Worm (Caenorhabditis elegans) whole organism, young adult: ENCODE measurements around the gene F53C3.11.
A peak's percentile ranks its signal among the peaks of the same experiment; 100 is the strongest.

Source experiments
- B0019.2 ChIP-seq: fragments of 200-800 bp; sonication (Bioruptor generic); conservative IDR thresholded peaks from 2 replicates; pipeline ENCODE4 v1.3.6; 2022; ENCODE audit warnings: missing genetic modification reagents, missing genetic modification characterization, missing compliant biosample characterization
- F23B12.7 ChIP-seq: sonication (generic microtip); optimal IDR thresholded peaks from 2 replicates; lab custom pipeline; 2017; ENCODE audit warnings: missing genetic modification characterization, mild to moderate bottlenecking, missing compliant biosample characterization, antibody characterized with exemption, moderate library complexity; ENCODE audit not compliant: insufficient read depth
- F37B4.10 ChIP-seq: fragments of 200-800 bp; sonication (Bioruptor generic); IDR thresholded peaks from 2 replicates; pipeline ENCODE4 v1.3.6; 2022; ENCODE audit warnings: missing genetic modification characterization, missing compliant biosample characterization
- F49E8.2 ChIP-seq: sonication (generic microtip); optimal IDR thresholded peaks from 3 replicates; lab custom pipeline; 2017; ENCODE audit warnings: missing genetic modification characterization, mild to moderate bottlenecking, missing compliant biosample characterization, antibody characterized with exemption, moderate library complexity; ENCODE audit not compliant: insufficient read depth
- Y95B8A.8 ChIP-seq: fragments of 200-800 bp; sonication (Bioruptor generic); IDR thresholded peaks from 2 replicates; pipeline ENCODE4 v1.3.6; 2022; ENCODE audit warnings: missing genetic modification reagents, missing genetic modification characterization, missing compliant biosample characterization
- attf-3 ChIP-seq: fragments of 200-800 bp; sonication (Bioruptor generic); conservative IDR thresholded peaks from 2 replicates; pipeline ENCODE4 v1.3.6; 2022; ENCODE audit warnings: missing genetic modification reagents, missing genetic modification characterization, missing compliant biosample characterization
- ccch-3 ChIP-seq: fragments of 200-800 bp; sonication (Bioruptor generic); optimal IDR thresholded peaks from 2 replicates; lab custom pipeline; 2018; ENCODE audit warnings: mild to moderate bottlenecking, missing genetic modification characterization, missing compliant biosample characterization
- cebp-1 ChIP-seq, 2 experiments: fragments of 200-800 bp in 1 of 2; sonication (Bioruptor generic) in 1 of 2; sonication (generic microtip) in 1 of 2; IDR thresholded peaks in 1 of 2; optimal IDR thresholded peaks in 1 of 2; 2 replicates each; pipeline versions ENCODE4 v1.3.6 to Lab custom; 2017 to 2022; ENCODE audit warnings: missing compliant biosample characterization in 2 of 2, missing genetic modification characterization in 2 of 2, mild to moderate bottlenecking in 1 of 2, missing genetic modification reagents in 1 of 2, moderate library complexity in 1 of 2
- ceh-27 ChIP-seq: fragments of 200-800 bp; sonication (Bioruptor generic); optimal IDR thresholded peaks from 2 replicates; lab custom pipeline; 2018; ENCODE audit warnings: mild to moderate bottlenecking, missing genetic modification characterization, moderate library complexity, missing compliant biosample characterization
- ceh-40 ChIP-seq: fragments of 200-800 bp; sonication (Bioruptor generic); IDR thresholded peaks from 2 replicates; pipeline ENCODE4 v1.3.6; 2022; ENCODE audit warnings: missing genetic modification characterization, missing compliant biosample characterization
- ceh-91 ChIP-seq: fragments of 200-800 bp; sonication (Bioruptor generic); IDR thresholded peaks from 2 replicates; pipeline ENCODE4 v1.3.6; 2022; ENCODE audit warnings: missing genetic modification reagents, missing genetic modification characterization, missing compliant biosample characterization
- die-1 ChIP-seq: sonication (generic microtip); optimal IDR thresholded peaks from 2 replicates; lab custom pipeline; 2016; ENCODE audit warnings: missing genotype, mild to moderate bottlenecking, missing genetic modification characterization, missing compliant biosample characterization
- egl-18 ChIP-seq: fragments of 200-800 bp; sonication (Bioruptor generic); IDR thresholded peaks from 2 replicates; pipeline ENCODE4 v1.3.6; 2022; ENCODE audit warnings: missing genetic modification reagents, missing genetic modification characterization, missing compliant biosample characterization
- fkh-3 ChIP-seq: sonication (generic microtip); optimal IDR thresholded peaks from 2 replicates; lab custom pipeline; 2016; ENCODE audit warnings: mild to moderate bottlenecking, missing genetic modification characterization, missing compliant biosample characterization
- hlh-12 ChIP-seq: sonication (generic microtip); optimal IDR thresholded peaks from 2 replicates; lab custom pipeline; 2016; ENCODE audit warnings: missing genetic modification characterization, missing compliant biosample characterization
- let-526 ChIP-seq: fragments of 200-800 bp; sonication (Bioruptor generic); IDR thresholded peaks from 2 replicates; pipeline ENCODE4 v1.3.6; 2022; ENCODE audit warnings: missing genetic modification reagents, missing genetic modification characterization, missing compliant biosample characterization
- lin-54 ChIP-seq: fragments of 200-800 bp; sonication (Bioruptor generic); optimal IDR thresholded peaks from 2 replicates; lab custom pipeline; 2018; ENCODE audit warnings: mild to moderate bottlenecking, missing genetic modification characterization, missing compliant biosample characterization
- lsl-1 ChIP-seq: fragments of 200-800 bp; sonication (Bioruptor generic); optimal IDR thresholded peaks from 2 replicates; lab custom pipeline; 2018; ENCODE audit warnings: mild to moderate bottlenecking, missing genetic modification characterization, moderate library complexity, missing compliant biosample characterization
- madf-3 ChIP-seq: fragments of 200-800 bp; sonication (Bioruptor generic); IDR thresholded peaks from 2 replicates; pipeline ENCODE4 v1.3.6; 2022; ENCODE audit warnings: missing genetic modification reagents, missing genetic modification characterization, missing compliant biosample characterization
- madf-8 ChIP-seq: fragments of 200-800 bp; sonication (Bioruptor generic); conservative IDR thresholded peaks from 2 replicates; pipeline ENCODE4 v1.3.6; 2022; ENCODE audit warnings: missing genetic modification reagents, missing genetic modification characterization, missing compliant biosample characterization
- mcd-1 ChIP-seq: fragments of 200-800 bp; sonication (Bioruptor generic); IDR thresholded peaks from 2 replicates; pipeline ENCODE4 v1.3.6; 2022; ENCODE audit warnings: missing genetic modification reagents, missing genetic modification characterization, missing compliant biosample characterization
- nfyb-1 ChIP-seq: fragments of 200-800 bp; sonication (Bioruptor generic); IDR thresholded peaks from 2 replicates; pipeline ENCODE4 v1.3.6; 2022; ENCODE audit warnings: missing genetic modification reagents, missing genetic modification characterization, missing compliant biosample characterization
- nhr-179 ChIP-seq: sonication (generic microtip); optimal IDR thresholded peaks from 2 replicates; lab custom pipeline; 2016; ENCODE audit warnings: mild to moderate bottlenecking, missing genetic modification characterization, missing compliant biosample characterization
- nhr-27 ChIP-seq: fragments of 200-800 bp; sonication (Bioruptor generic); optimal IDR thresholded peaks from 2 replicates; lab custom pipeline; 2018; ENCODE audit warnings: mild to moderate bottlenecking, missing genetic modification characterization, moderate library complexity, missing compliant biosample characterization
- nhr-80 ChIP-seq: sonication (generic microtip); optimal IDR thresholded peaks from 2 replicates; lab custom pipeline; 2016; ENCODE audit warnings: missing genetic modification characterization, missing compliant biosample characterization
- rec-8 ChIP-seq, 2 experiments: sonication (generic microtip); optimal IDR thresholded peaks; 2 replicates each; lab custom pipeline; 2016; ENCODE audit warnings: mild to moderate bottlenecking in 2 of 2, missing genetic modification characterization in 2 of 2, missing genetic modification reagents in 2 of 2, missing genotype in 2 of 2, missing biosample characterization in 1 of 2, missing compliant biosample characterization in 1 of 2, moderate library complexity in 1 of 2
- rpc-1 ChIP-seq, 2 experiments: fragments of 150-350 bp in 1 of 2; sonication (generic microtip) in 1 of 2; optimal IDR thresholded peaks; 2 replicates each; lab custom pipeline; 2014 to 2018; ENCODE audit warnings: missing biosample characterization in 1 of 2, missing genetic modification characterization in 1 of 2, missing genetic modification reagents in 1 of 2, missing genotype in 1 of 2
- snpc-1.3 ChIP-seq: sonication (generic microtip); optimal IDR thresholded peaks from 2 replicates; lab custom pipeline; 2017; ENCODE audit warnings: missing genetic modification characterization, mild to moderate bottlenecking, missing compliant biosample characterization, antibody characterized with exemption, moderate library complexity, missing genotype, missing genetic modification reagents; ENCODE audit not compliant: insufficient read depth
- somi-1 ChIP-seq: fragments of 200-800 bp; sonication (Bioruptor generic); optimal IDR thresholded peaks from 2 replicates; lab custom pipeline; 2018; ENCODE audit warnings: mild to moderate bottlenecking, missing genetic modification characterization, missing compliant biosample characterization
- tbx-9 ChIP-seq: sonication (generic microtip); optimal IDR thresholded peaks from 2 replicates; lab custom pipeline; 2016; ENCODE audit warnings: borderline replicate concordance, missing genetic modification characterization, inconsistent platforms, missing compliant biosample characterization
- tlf-1 ChIP-seq: fragments of 200-800 bp; sonication (Bioruptor generic); optimal IDR thresholded peaks from 2 replicates; lab custom pipeline; 2018; ENCODE audit warnings: mild to moderate bottlenecking, missing genetic modification characterization, missing compliant biosample characterization
- unc-130 ChIP-seq: sonication (generic microtip); optimal IDR thresholded peaks from 2 replicates; lab custom pipeline; 2016; ENCODE audit warnings: missing genetic modification reagents, missing genetic modification characterization, missing compliant biosample characterization
- zfh-2 ChIP-seq: fragments of 200-800 bp; sonication (Bioruptor generic); conservative IDR thresholded peaks from 2 replicates; pipeline ENCODE4 v1.3.6; 2022; ENCODE audit warnings: missing genetic modification reagents, missing genetic modification characterization, missing compliant biosample characterization
- zim-3 ChIP-seq: sonication (generic microtip); optimal IDR thresholded peaks from 2 replicates; lab custom pipeline; 2017; ENCODE audit warnings: mild to moderate bottlenecking, missing genetic modification characterization, moderate library complexity, missing compliant biosample characterization
- ztf-26 ChIP-seq: sonication (generic microtip); optimal IDR thresholded peaks from 2 replicates; lab custom pipeline; 2017; ENCODE audit warnings: missing genetic modification characterization, missing compliant biosample characterization
- ztf-28 ChIP-seq: fragments of 200-800 bp; sonication (Bioruptor generic); IDR thresholded peaks from 2 replicates; pipeline ENCODE4 v1.3.6; 2022; ENCODE audit warnings: missing genetic modification reagents, missing genetic modification characterization, missing compliant biosample characterization

The F53C3.11 gene

ce11 chrII:3906615-3907190 is at the start of gene F53C3.11, which contains the start of gene fbxb-103:
Gene F53C3.11, minus strand, starts transcription at chrII:3906715.
Gene fbxb-103, plus strand, starts transcription at chrII:3907140.
- no peak for TF ChIP-seq F49E8.2 (tag; lab: Kevin White, UChicago)
- no peak for TF ChIP-seq attf-3 (GFP tag; lab: Robert Waterston, UW)
- TF ChIP-seq nfyb-1 (GFP tag; lab: Robert Waterston, UW), result no peak
- no peak for TF ChIP-seq tlf-1 (GFP tag; lab: Kevin White, UChicago)
- no peak for TF ChIP-seq ztf-26 (tag; lab: Kevin White, UChicago)
- no peak for TF ChIP-seq mcd-1 (GFP tag; lab: Robert Waterston, UW)
- TF ChIP-seq lin-54, result no peak
- no peak for TF ChIP-seq fkh-3
- TF ChIP-seq ztf-28, result no peak
- no peak for TF ChIP-seq somi-1

- TF ChIP-seq ccch-3, result no peak
- no peak for TF ChIP-seq tbx-9 (tag; lab: Kevin White, UChicago)
- no peak for TF ChIP-seq zim-3 (tag; lab: Kevin White, UChicago)
- no peak for TF ChIP-seq ztf-28
- TF ChIP-seq rec-8 (tag; optimal IDR thresholded peaks at IDR 0.05; lab: Kevin White, UChicago), result no peak
- TF ChIP-seq madf-3 (GFP tag; lab: Robert Waterston, UW), result no peak
- no peak for TF ChIP-seq lsl-1 (GFP tag; lab: Kevin White, UChicago)
- TF ChIP-seq egl-18 (GFP tag; lab: Robert Waterston, UW), result no peak
- TF ChIP-seq, all 124 proteins: peak for 0
These were observed 49.4 kb upstream of the F53C3.11 start for ce11 chrII:3955938-3956337.

ce11 chrII:3954838-3955237 is 48.3 kb upstream of the F53C3.11 start:
- no peak for TF ChIP-seq cebp-1 (GFP tag; IDR thresholded peaks at IDR 0.05; lab: Robert Waterston, UW)
- peak; percentile 4 for TF ChIP-seq cebp-1 (tag; optimal IDR thresholded peaks at IDR 0.05; lab: Kevin White, UChicago)
- TF ChIP-seq nhr-179 (tag; lab: Kevin White, UChicago), result no peak

DNA sequence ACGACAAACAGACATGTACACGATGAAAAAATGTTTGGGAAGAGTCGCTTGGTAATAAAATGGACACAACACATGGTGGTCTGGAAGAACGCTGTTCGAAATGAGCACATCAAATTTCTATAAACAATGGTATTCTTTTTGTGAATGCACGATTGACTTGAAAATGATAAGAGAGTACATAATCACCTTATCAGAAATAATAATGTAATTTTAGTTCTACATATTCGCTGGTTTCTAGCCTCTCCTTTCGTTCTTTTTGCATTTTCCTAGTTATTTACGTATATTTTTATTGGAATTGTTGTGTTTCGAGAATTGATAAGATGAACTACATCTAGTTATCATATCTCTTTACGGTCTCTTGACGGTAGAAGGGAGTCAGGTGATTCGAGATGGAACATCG is 47.5 kb upstream of the F53C3.11 start:
- TF ChIP-seq nhr-80 (tag; lab: Kevin White, UChicago) (peak; percentile 46), ceh-91 (GFP tag; lab: Robert Waterston, UW) (no peak)
- TF ChIP-seq, all 124 proteins: peak for 1

DNA sequence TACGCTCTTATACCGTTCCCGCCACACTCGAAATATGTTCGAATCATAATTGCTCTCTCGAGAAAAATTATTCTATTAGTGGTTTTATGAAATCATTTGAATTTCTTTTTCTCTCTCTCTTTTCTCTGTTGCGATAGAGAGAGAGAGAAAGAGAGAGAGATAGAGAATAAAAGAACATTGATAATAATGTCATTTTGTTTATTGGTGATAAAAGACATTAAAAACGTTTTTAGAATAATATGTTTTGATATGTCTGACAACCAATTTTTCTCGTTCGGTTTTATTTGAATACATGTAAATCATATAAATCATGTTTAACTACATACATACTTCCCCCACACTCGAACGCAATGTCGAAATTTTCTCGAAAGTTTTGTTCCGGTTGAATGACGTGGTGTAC is 46.5 kb upstream of the F53C3.11 start:
- no peak for TF ChIP-seq cebp-1 (GFP tag; IDR thresholded peaks at IDR 0.05; lab: Robert Waterston, UW)
- TF ChIP-seq cebp-1 (tag; optimal IDR thresholded peaks at IDR 0.05; lab: Kevin White, UChicago), result peak; percentile 3
- no peak for TF ChIP-seq Y95B8A.8 (GFP tag; lab: Robert Waterston, UW)
- TF ChIP-seq tbx-9 (tag; lab: Kevin White, UChicago), result no peak
- no peak for TF ChIP-seq F37B4.10 (GFP tag; lab: Robert Waterston, UW)
- TF ChIP-seq snpc-1.3 (tag; lab: Kevin White, UChicago), result no peak

- TF ChIP-seq zfh-2 (GFP tag; lab: Robert Waterston, UW) (0 out of 2 replicates have a peak, but pooled peaks have one; percentile 26), hlh-12 (tag; lab: Kevin White, UChicago) (no peak)
These were observed 45.9 kb upstream of the F53C3.11 start for ce11 chrII:3952368-3952767.

DNA sequence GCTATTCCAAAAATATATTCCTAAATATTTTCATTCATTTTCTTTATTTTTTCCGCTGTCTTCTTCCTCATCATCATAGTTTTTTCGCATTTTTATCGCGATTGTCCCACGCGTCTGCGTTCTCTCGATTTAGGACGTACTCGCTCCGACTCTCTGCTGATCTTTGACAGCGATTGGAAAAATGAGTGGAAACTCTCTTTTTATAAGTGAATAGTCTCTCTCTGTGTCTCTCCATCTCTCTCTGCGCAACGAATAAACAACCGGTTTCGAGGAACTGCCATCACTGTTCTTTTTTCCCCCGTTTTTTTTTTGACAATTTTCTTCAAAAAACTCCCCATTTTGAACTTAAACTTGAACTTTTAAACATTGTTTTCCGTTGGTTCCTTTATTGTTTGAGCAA is 44.8 kb upstream of the F53C3.11 start:
- TF ChIP-seq ztf-26 (tag; lab: Kevin White, UChicago) (peak; percentile 10), ceh-27 (GFP tag; lab: Kevin White, UChicago) (peak; percentile 41), madf-8 (GFP tag; lab: Robert Waterston, UW) (no peak), ceh-40 (GFP tag; lab: Robert Waterston, UW) (no peak), rpc-1 (optimal IDR thresholded peaks at IDR 0.05; lab: Kevin White, UChicago) (no peak), rpc-1 (tag; optimal IDR thresholded peaks at IDR 0.05; lab: Kevin White, UChicago) (no peak), cebp-1 (GFP tag; IDR thresholded peaks at IDR 0.05; lab: Robert Waterston, UW) (no peak), cebp-1 (tag; optimal IDR thresholded peaks at IDR 0.05; lab: Kevin White, UChicago) (no peak), F23B12.7 (tag; lab: Kevin White, UChicago) (peak; percentile 12), B0019.2 (GFP tag; lab: Robert Waterston, UW) (no peak), die-1 (tag; lab: Kevin White, UChicago) (peak; percentile 4), nhr-27 (no peak), let-526 (GFP tag; lab: Robert Waterston, UW) (no peak), unc-130 (GFP tag; lab: Kevin White, UChicago) (no peak)
